Fruit fly (Drosophila melanogaster) whole organism, embryonic: Measurements from ENCODE around the gene CG31103.
A peak's percentile ranks its signal among the peaks of the same experiment; 100 is the strongest.

ENCODE experiments used
- Antp ChIP-seq: fragments of 200-800 bp; sonication (Bioruptor generic); optimal IDR thresholded peaks from 3 replicates; lab custom pipeline; 2016; ENCODE audit warnings: missing biosample characterization, missing genetic modification characterization
- B-H1 ChIP-seq: fragments of 200-800 bp; sonication (Bioruptor generic); IDR thresholded peaks from 3 replicates; pipeline ENCODE4 v1.3.6; 2022; ENCODE audit warnings: missing biosample characterization, missing genetic modification characterization
- Bgb ChIP-seq: fragments of 200-800 bp; sonication (Bioruptor generic); IDR thresholded peaks from 2 replicates; pipeline ENCODE4 v1.3.6; 2022; ENCODE audit warnings: missing biosample characterization, missing genetic modification characterization; ENCODE audit not compliant: partially characterized antibody
- CG1233 ChIP-seq: fragments of 200-800 bp; sonication (Bioruptor generic); optimal IDR thresholded peaks from 4 replicates; lab custom pipeline; 2018; ENCODE audit warnings: missing biosample characterization, mild to moderate bottlenecking, missing genetic modification characterization
- CG12942 ChIP-seq: fragments of 200-800 bp; sonication (Bioruptor generic); optimal IDR thresholded peaks from 3 replicates; lab custom pipeline; 2016; ENCODE audit warnings: missing biosample characterization, missing genetic modification characterization
- CG14441 ChIP-seq: fragments of 200-800 bp; sonication (Bioruptor generic); IDR thresholded peaks from 2 replicates; pipeline ENCODE4 v1.3.6; 2022; ENCODE audit warnings: missing biosample characterization, missing genetic modification characterization
- CG14710 ChIP-seq: fragments of 200-800 bp; sonication (Bioruptor generic); optimal IDR thresholded peaks from 3 replicates; lab custom pipeline; 2019; ENCODE audit warnings: missing biosample characterization, mild to moderate bottlenecking, missing genetic modification characterization, moderate library complexity
- CG15514 ChIP-seq: fragments of 200-800 bp; sonication (Bioruptor generic); optimal IDR thresholded peaks from 3 replicates; lab custom pipeline; 2017; ENCODE audit warnings: missing biosample characterization, missing genetic modification characterization, mild to moderate bottlenecking, moderate library complexity, missing genetic modification reagents
- CG16815 ChIP-seq: fragments of 200-800 bp; sonication (Bioruptor generic); optimal IDR thresholded peaks from 3 replicates; lab custom pipeline; 2017; ENCODE audit warnings: missing biosample characterization, mild to moderate bottlenecking, missing genetic modification characterization
- CG30431 ChIP-seq: fragments of 200-800 bp; sonication (Bioruptor generic); optimal IDR thresholded peaks from 2 replicates; lab custom pipeline; 2017; ENCODE audit warnings: missing biosample characterization, missing genetic modification characterization
- CG3065 ChIP-seq: fragments of 200-800 bp; sonication (Bioruptor generic); optimal IDR thresholded peaks from 2 replicates; lab custom pipeline; 2016; ENCODE audit warnings: missing biosample characterization, missing genetic modification characterization
- CG31365 ChIP-seq: fragments of 200-800 bp; sonication (Bioruptor generic); optimal IDR thresholded peaks from 2 replicates; lab custom pipeline; 2018; ENCODE audit warnings: missing biosample characterization, mild to moderate bottlenecking, missing genetic modification characterization
- CG34224 ChIP-seq: fragments of 200-800 bp; sonication (Bioruptor generic); IDR thresholded peaks from 3 replicates; pipeline ENCODE4 v1.3.6; 2022; ENCODE audit warnings: missing biosample characterization, missing genetic modification characterization; ENCODE audit not compliant: partially characterized antibody
- CG34376 ChIP-seq: fragments of 200-800 bp; sonication (Bioruptor generic); optimal IDR thresholded peaks from 2 replicates; lab custom pipeline; 2018; ENCODE audit warnings: missing biosample characterization, mild to moderate bottlenecking, missing genetic modification characterization
- CG4854 ChIP-seq: fragments of 200-800 bp; sonication (Bioruptor generic); optimal IDR thresholded peaks from 2 replicates; lab custom pipeline; 2016; ENCODE audit warnings: missing biosample characterization, missing genetic modification characterization, inconsistent platforms
- CG5245 ChIP-seq: fragments of 200-800 bp; sonication (Bioruptor generic); optimal IDR thresholded peaks from 3 replicates; lab custom pipeline; 2016; ENCODE audit warnings: missing biosample characterization, missing genetic modification characterization
- CG7357 ChIP-seq: fragments of 200-800 bp; sonication (Bioruptor generic); IDR thresholded peaks from 3 replicates; pipeline ENCODE4 v1.3.6; 2022; ENCODE audit warnings: missing biosample characterization, missing genetic modification characterization
- CTCF ChIP-seq: fragments of 200-800 bp; sonication (Bioruptor generic); optimal IDR thresholded peaks from 2 replicates; lab custom pipeline; 2017; ENCODE audit warnings: missing biosample characterization, mild to moderate bottlenecking, missing genetic modification characterization, moderate library complexity
- Camta ChIP-seq: fragments of 200-800 bp; sonication (Bioruptor generic); optimal IDR thresholded peaks from 2 replicates; lab custom pipeline; 2016; ENCODE audit warnings: missing biosample characterization, missing genetic modification characterization
- Dref ChIP-seq: fragments of 200-800 bp; sonication (Bioruptor generic); IDR thresholded peaks from 2 replicates; pipeline ENCODE4 v1.3.6; 2022; ENCODE audit warnings: missing biosample characterization, missing genetic modification characterization
- Eip74EF ChIP-seq, 2 experiments: fragments of 200-800 bp in 1 of 2; fragments of >200 bp in 1 of 2; sonication (Bioruptor generic) in 1 of 2; optimal IDR thresholded peaks; 2 replicates each; lab custom pipeline; 2017 to 2019; ENCODE audit warnings: missing biosample characterization in 2 of 2, missing genetic modification characterization in 2 of 2, mild to moderate bottlenecking in 1 of 2, moderate library complexity in 1 of 2
- Fer3 ChIP-seq: fragments of 200-800 bp; sonication (Bioruptor generic); optimal IDR thresholded peaks from 2 replicates; lab custom pipeline; 2018; ENCODE audit warnings: missing biosample characterization, mild to moderate bottlenecking, missing genetic modification characterization, moderate library complexity
- Hey ChIP-seq: fragments of 200-800 bp; sonication (Bioruptor generic); optimal IDR thresholded peaks from 3 replicates; lab custom pipeline; 2018; ENCODE audit warnings: missing biosample characterization, mild to moderate bottlenecking, missing genetic modification characterization
- Jarid2 ChIP-seq: fragments of 200-800 bp; sonication (Bioruptor generic); optimal IDR thresholded peaks from 3 replicates; lab custom pipeline; 2017; ENCODE audit warnings: mild to moderate bottlenecking, missing biosample characterization, missing genetic modification reagents, missing genetic modification characterization
- NC2β ChIP-seq: fragments of 200-800 bp; sonication (Bioruptor generic); optimal IDR thresholded peaks from 2 replicates; lab custom pipeline; 2016; ENCODE audit warnings: missing biosample characterization, missing genetic modification characterization
- NK7.1 ChIP-seq: fragments of 200-800 bp; sonication (Bioruptor generic); optimal IDR thresholded peaks from 3 replicates; lab custom pipeline; 2016; ENCODE audit warnings: missing biosample characterization, missing genetic modification characterization
- Nf-YC ChIP-seq: fragments of 200-800 bp; optimal IDR thresholded peaks from 3 replicates; lab custom pipeline; 2019; ENCODE audit warnings: missing biosample characterization, mild to moderate bottlenecking, missing genetic modification characterization, moderate library complexity
- Oaz ChIP-seq: fragments of 200-800 bp; sonication (Bioruptor generic); IDR thresholded peaks from 2 replicates; pipeline ENCODE4 v1.3.6; 2022; ENCODE audit warnings: missing biosample characterization, missing genetic modification characterization
- Rx ChIP-seq: fragments of 200-800 bp; sonication (Bioruptor generic); IDR thresholded peaks from 2 replicates; pipeline ENCODE4 v1.3.6; 2022; ENCODE audit warnings: missing biosample characterization, missing genetic modification characterization
- Ssrp ChIP-seq: fragments of 200-800 bp; sonication (Bioruptor generic); optimal IDR thresholded peaks from 2 replicates; lab custom pipeline; 2018; ENCODE audit warnings: missing biosample characterization, mild to moderate bottlenecking, missing genetic modification characterization, moderate library complexity
- Xrp1 ChIP-seq: fragments of 200-800 bp; sonication (Bioruptor generic); IDR thresholded peaks from 2 replicates; pipeline ENCODE4 v1.3.6; 2022; ENCODE audit warnings: missing biosample characterization, missing genetic modification characterization
- bsh ChIP-seq, 2 experiments: fragments of 200-800 bp; sonication (Bioruptor generic); optimal IDR thresholded peaks; 2 replicates each; lab custom pipeline; 2017 to 2018; ENCODE audit warnings: mild to moderate bottlenecking in 2 of 2, missing biosample characterization in 2 of 2, missing genetic modification characterization in 2 of 2, moderate library complexity in 1 of 2
- cad ChIP-seq: fragments of >200 bp; optimal IDR thresholded peaks from 2 replicates; lab custom pipeline; 2017; ENCODE audit warnings: missing biosample characterization, missing genetic modification characterization
- ci ChIP-seq: fragments of 200-800 bp; sonication (Bioruptor generic); IDR thresholded peaks from 3 replicates; pipeline ENCODE4 v1.3.6; 2022; ENCODE audit warnings: missing biosample characterization, missing genetic modification characterization
- dpn ChIP-seq, 2 experiments: fragments of 200-800 bp; sonication (Bioruptor generic); optimal IDR thresholded peaks; 3 replicates each; lab custom pipeline; 2016; ENCODE audit warnings: missing biosample characterization in 2 of 2, missing genetic modification characterization in 2 of 2
- fd96Cb ChIP-seq: fragments of 200-800 bp; sonication (Bioruptor generic); optimal IDR thresholded peaks from 2 replicates; lab custom pipeline; 2018; ENCODE audit warnings: missing biosample characterization, mild to moderate bottlenecking, missing genetic modification characterization, moderate library complexity
- fu2 ChIP-seq: fragments of 200-800 bp; sonication (Bioruptor generic); optimal IDR thresholded peaks from 2 replicates; lab custom pipeline; 2016; ENCODE audit warnings: missing biosample characterization, missing genetic modification characterization
- gem ChIP-seq: fragments of 200-800 bp; sonication (Bioruptor generic); optimal IDR thresholded peaks from 2 replicates; lab custom pipeline; 2019; ENCODE audit warnings: missing biosample characterization, mild to moderate bottlenecking, missing genetic modification characterization, moderate library complexity
- gsb ChIP-seq: fragments of 200-800 bp; sonication (Bioruptor generic); IDR thresholded peaks from 2 replicates; pipeline ENCODE4 v1.3.6; 2022; ENCODE audit warnings: missing biosample characterization, missing genetic modification characterization
- lov ChIP-seq, 2 experiments: fragments of 200-800 bp in 1 of 2; fragments of >200 bp in 1 of 2; sonication (Bioruptor generic) in 1 of 2; IDR thresholded peaks in 1 of 2; optimal IDR thresholded peaks in 1 of 2; 2 replicates in 1 of 2; 3 replicates in 1 of 2; pipeline versions ENCODE4 v1.3.6 to Lab custom; 2017 to 2022; ENCODE audit warnings: missing biosample characterization in 1 of 2, missing genetic modification characterization in 1 of 2
- pb ChIP-seq: fragments of 200-800 bp; sonication (Bioruptor generic); optimal IDR thresholded peaks from 3 replicates; lab custom pipeline; 2016; ENCODE audit warnings: missing biosample characterization, missing genetic modification characterization
- pnt ChIP-seq: fragments of 200-800 bp; sonication (Bioruptor generic); optimal IDR thresholded peaks from 3 replicates; lab custom pipeline; 2016; ENCODE audit warnings: missing biosample characterization, missing genetic modification characterization
- rib ChIP-seq: fragments of 200-800 bp; sonication (Bioruptor generic); IDR thresholded peaks from 2 replicates; pipeline ENCODE4 v1.3.6; 2022; ENCODE audit warnings: missing biosample characterization, missing genetic modification characterization
- ro ChIP-seq: fragments of 200-800 bp; sonication (Bioruptor generic); IDR thresholded peaks from 2 replicates; pipeline ENCODE4 v1.3.6; 2022; ENCODE audit warnings: missing biosample characterization, missing genetic modification characterization
- slou ChIP-seq: fragments of 200-800 bp; sonication (Bioruptor generic); optimal IDR thresholded peaks from 3 replicates; lab custom pipeline; 2016; ENCODE audit warnings: missing biosample characterization, missing genetic modification characterization
- yki ChIP-seq: fragments of >200 bp; optimal IDR thresholded peaks from 3 replicates; lab custom pipeline; 2018
- zen ChIP-seq: fragments of 200-800 bp; sonication (Bioruptor generic); optimal IDR thresholded peaks from 3 replicates; lab custom pipeline; 2018; ENCODE audit warnings: missing biosample characterization, mild to moderate bottlenecking, missing genetic modification characterization, moderate library complexity
- zf30C ChIP-seq: fragments of 200-800 bp; sonication (Bioruptor generic); optimal IDR thresholded peaks from 3 replicates; lab custom pipeline; 2018; ENCODE audit warnings: missing biosample characterization, mild to moderate bottlenecking, missing genetic modification characterization
- zfh1 ChIP-seq: fragments of 200-800 bp; sonication (Bioruptor generic); IDR thresholded peaks from 3 replicates; pipeline ENCODE4 v1.3.6; 2022; ENCODE audit warnings: missing biosample characterization, missing genetic modification characterization
- zfh2 ChIP-seq: fragments of 200-800 bp; sonication (Bioruptor generic); optimal IDR thresholded peaks from 2 replicates; lab custom pipeline; 2016; ENCODE audit warnings: missing biosample characterization, missing genetic modification characterization

CG31103 gene

dm6 chr3R:25232271-25232989 is 13.3 kb downstream of the CG31103 start, which contains the start of gene Cad96Cb (continued):
- TF ChIP-seq NK7.1: peak; percentile 68
- no peak for TF ChIP-seq Hey (tag; lab: Kevin White, UChicago)
- TF ChIP-seq gsb (GFP tag; lab: Robert Waterston, UW): no peak
- no peak for TF ChIP-seq cad (GFP tag; lab: Kevin White, UChicago)
- no peak for TF ChIP-seq Rx (GFP tag; lab: Robert Waterston, UW)
- peak; percentile 85 for TF ChIP-seq CG1233 (GFP tag; lab: Kevin White, UChicago)
- TF ChIP-seq pnt (GFP tag; lab: Kevin White, UChicago): peak; percentile 74
- TF ChIP-seq dpn (GFP tag; optimal IDR thresholded peaks at IDR 0.05; lab: Kevin White, UChicago): peak; percentile 66 to 80
- TF ChIP-seq CG12942: peak; percentile 53
- TF ChIP-seq CTCF: peak; percentile 19
- 0 out of 3 replicates have a peak, but pooled peaks have one; percentile 50 for TF ChIP-seq CG7357
- TF ChIP-seq NC2β (GFP tag; lab: Kevin White, UChicago): peak; percentile 73
- TF ChIP-seq zf30C (GFP tag; lab: Kevin White, UChicago): no peak
- no peak for TF ChIP-seq ro (GFP tag; lab: Robert Waterston, UW)
- TF ChIP-seq Dref (GFP tag; lab: Robert Waterston, UW): no peak
- peak; percentile 1 for TF ChIP-seq CG34376 (GFP tag; lab: Kevin White, UChicago)
- TF ChIP-seq pb (GFP tag; lab: Kevin White, UChicago): peak; percentile 78
- peak; percentile 85 for TF ChIP-seq fd96Cb
- TF ChIP-seq CG14441 (GFP tag; lab: Robert Waterston, UW): 0 out of 2 replicates have a peak, but pooled peaks have one; percentile 11
- TF ChIP-seq Camta (GFP tag; lab: Kevin White, UChicago): peak; percentile 86
- peak; percentile 82 for TF ChIP-seq CG5245
- peak; percentile 35 for TF ChIP-seq slou (GFP tag; lab: Kevin White, UChicago)
- TF ChIP-seq CG34224 (GFP tag; lab: Robert Waterston, UW): no peak
- TF ChIP-seq CG15514: peak; percentile 7
- peak; percentile 68 for TF ChIP-seq CG30431 (GFP tag; lab: Kevin White, UChicago)
- peak; percentile 84 to 91 for TF ChIP-seq bsh (GFP tag; optimal IDR thresholded peaks at IDR 0.05; lab: Kevin White, UChicago)
- peak; percentile 79 for TF ChIP-seq CG16815 (GFP tag; lab: Kevin White, UChicago)
- TF ChIP-seq ci (GFP tag; lab: Robert Waterston, UW): peak; percentile 63; the same call in 2 of the 3 replicates
- TF ChIP-seq fu2 (GFP tag; lab: Kevin White, UChicago): peak; percentile 29
- TF ChIP-seq Xrp1 (GFP tag; lab: Robert Waterston, UW): peak; percentile 77
- peak; percentile 93 for TF ChIP-seq CG14710 (tag; lab: Kevin White, UChicago)
- TF ChIP-seq rib (GFP tag; lab: Robert Waterston, UW): no peak
- no peak; the same call in 2 of the 3 replicates for TF ChIP-seq B-H1 (GFP tag; lab: Robert Waterston, UW)
- TF ChIP-seq Ssrp: peak; percentile 90
- TF ChIP-seq zfh2: peak; percentile 0
- peak; percentile 65 for TF ChIP-seq CG3065 (GFP tag; lab: Kevin White, UChicago)
- TF ChIP-seq yki (lab: Kevin White, UChicago): no peak
- no peak for TF ChIP-seq CG31365
- TF ChIP-seq Eip74EF (GFP tag; optimal IDR thresholded peaks at IDR 0.05; lab: Kevin White, UChicago): peak in 1 of 2 experiments; percentile 92
- no peak for TF ChIP-seq Nf-YC
- TF ChIP-seq Antp (GFP tag; lab: Kevin White, UChicago): peak; percentile 67
- peak; percentile 44; the same call in 1 of the 3 replicates for TF ChIP-seq zfh1 (GFP tag; lab: Robert Waterston, UW)
- no peak for TF ChIP-seq Bgb (GFP tag; lab: Robert Waterston, UW)
- TF ChIP-seq gem: peak; percentile 90
- TF ChIP-seq CG4854 (GFP tag; lab: Kevin White, UChicago): peak; percentile 69
- TF ChIP-seq Fer3 (tag; lab: Kevin White, UChicago): peak; percentile 53
- TF ChIP-seq lov (optimal IDR thresholded peaks at IDR 0.05; lab: Kevin White, UChicago): no peak
- TF ChIP-seq lov (GFP tag; IDR thresholded peaks at IDR 0.05; lab: Robert Waterston, UW): no peak
- peak; percentile 53 for TF ChIP-seq Jarid2 (GFP tag; lab: Kevin White, UChicago)
- TF ChIP-seq zen (tag; lab: Kevin White, UChicago): peak; percentile 57
- 0 out of 2 replicates have a peak, but pooled peaks have one; percentile 42 for TF ChIP-seq Oaz (GFP tag; lab: Robert Waterston, UW)
